Worm (Caenorhabditis elegans): Measurements from ENCODE around the gene acdh-2.
A peak's percentile ranks its signal among the peaks of the same experiment; 100 is the strongest.

acdh-2 gene

DNA sequence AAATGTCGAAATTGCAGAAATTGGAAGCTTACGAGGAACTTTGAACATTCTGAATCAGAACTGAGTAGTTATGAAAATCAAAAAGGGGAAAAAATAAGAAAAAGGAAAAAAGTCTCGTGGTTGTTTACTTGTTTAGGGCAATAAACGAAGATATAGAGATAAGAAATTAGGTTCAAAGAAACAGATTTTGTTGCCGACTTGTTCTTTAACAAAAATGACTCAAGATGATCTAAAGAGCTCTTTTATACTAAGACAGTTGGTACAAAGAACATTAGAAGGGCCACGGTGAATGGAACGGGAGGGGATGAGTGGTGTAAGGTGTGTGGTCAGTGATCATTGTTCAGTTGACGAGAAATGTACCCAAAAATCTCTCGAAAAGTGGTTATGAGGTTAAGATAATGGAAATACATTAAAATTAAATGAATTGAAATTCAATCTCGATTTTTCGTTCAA, at the start of gene acdh-2:
Gene acdh-2, minus strand, starts transcription at position 51 of the 453 bp plus-strand sequence.
- no peak for TF ChIP-seq tbx-7 (tag; optimal IDR thresholded peaks at IDR 0.05)
- no peak for TF ChIP-seq hlh-15 (tag; optimal IDR thresholded peaks at IDR 0.05)
- TF ChIP-seq ama-1 (optimal IDR thresholded peaks at IDR 0.05) = no peak
- TF ChIP-seq sox-4 (tag; optimal IDR thresholded peaks at IDR 0.05) = no peak
- TF ChIP-seq pax-1 (tag; optimal IDR thresholded peaks at IDR 0.05) = no peak
- no peak for TF ChIP-seq fax-1 (tag; optimal IDR thresholded peaks at IDR 0.05)
- no peak for TF ChIP-seq ceh-31 (tag; optimal IDR thresholded peaks at IDR 0.05)
- no peak for TF ChIP-seq K09A11.1 (tag; optimal IDR thresholded peaks at IDR 0.05; ENCODE audit: insufficient read depth)
- TF ChIP-seq ztf-16 (tag; optimal IDR thresholded peaks at IDR 0.05) = no peak
- no peak for TF ChIP-seq C38D4.7 (GFP tag; optimal IDR thresholded peaks at IDR 0.05)
- no peak for TF ChIP-seq unc-55 (GFP tag; optimal IDR thresholded peaks at IDR 0.05)
- TF ChIP-seq ceh-2 (tag; optimal IDR thresholded peaks at IDR 0.05) = no peak
- TF ChIP-seq che-1 (tag; optimal IDR thresholded peaks at IDR 0.05) = no peak
- TF ChIP-seq npax-4 (tag; optimal IDR thresholded peaks at IDR 0.05) = no peak
- TF ChIP-seq pag-3 (tag; optimal IDR thresholded peaks at IDR 0.05; ENCODE audit: borderline replicate concordance) = no peak
- no peak for TF ChIP-seq ahr-1 (tag; optimal IDR thresholded peaks at IDR 0.05)
- TF ChIP-seq hlh-30 (tag; optimal IDR thresholded peaks at IDR 0.05; ENCODE audit: insufficient read depth) = no peak
- no peak for TF ChIP-seq fkh-6 (tag; optimal IDR thresholded peaks at IDR 0.05)

DNA sequence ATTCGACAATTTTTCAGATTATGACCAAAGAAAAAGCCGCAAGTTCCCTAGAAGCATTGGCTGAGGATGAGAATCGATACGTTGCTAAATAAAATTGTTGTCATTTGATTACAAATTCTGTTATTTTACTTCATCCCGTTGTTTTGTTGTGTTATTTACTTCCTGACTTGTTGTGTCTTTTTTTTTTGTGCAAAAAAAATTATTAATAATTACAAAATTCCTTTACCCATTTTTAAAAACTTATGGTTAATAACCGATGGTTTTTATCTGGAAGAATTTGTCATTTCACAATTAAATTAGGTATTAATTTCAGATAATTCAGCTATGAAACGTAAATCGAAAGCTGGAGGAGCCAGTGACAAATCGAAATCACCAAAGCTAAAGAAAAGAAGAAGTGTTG, 49.0 kb upstream of the acdh-2 start, which contains the start of gene C17G10.1:
Gene C17G10.1, plus strand, starts transcription at position 301 of the 400 bp plus-strand sequence.
- TF ChIP-seq rnt-1 (tag; optimal IDR thresholded peaks at IDR 0.05) = no peak

DNA sequence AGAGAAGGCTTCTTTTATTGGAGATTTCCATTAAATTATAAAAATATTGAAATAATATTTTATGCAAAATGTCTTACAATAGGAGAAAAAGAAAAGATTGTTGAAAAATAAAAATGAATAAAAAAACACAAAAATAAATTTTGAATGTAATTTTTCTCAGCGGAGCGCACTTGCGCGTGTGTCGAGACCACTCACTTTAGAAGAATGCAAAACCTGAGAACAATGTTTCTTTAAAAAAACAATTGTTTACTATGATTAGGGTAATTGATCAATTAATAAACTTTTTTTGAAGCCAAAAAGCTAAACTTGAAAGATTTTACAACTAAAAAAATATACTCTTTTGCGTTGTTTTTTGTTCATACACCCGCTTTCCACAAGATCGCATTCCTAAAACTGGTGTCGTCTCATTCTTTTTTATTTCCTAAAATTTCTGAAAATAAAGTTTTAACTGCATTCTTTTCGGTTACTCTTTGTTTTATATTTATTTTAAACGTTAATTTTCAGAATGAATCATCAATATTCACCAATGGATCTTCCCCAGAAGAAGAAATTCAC, 47.0 kb upstream of the acdh-2 start, which contains the start of gene ttc-4:
Gene ttc-4, plus strand, starts transcription at position 505 of the 555 bp plus-strand sequence.
- TF ChIP-seq ref-2 (tag; optimal IDR thresholded peaks at IDR 0.05) (peak; percentile 5), mec-3 (tag; optimal IDR thresholded peaks at IDR 0.05; ENCODE audit: borderline replicate concordance) (no peak), Y22D7AL.16 (tag; optimal IDR thresholded peaks at IDR 0.05) (no peak), sox-2 (GFP tag; IDR thresholded peaks at IDR 0.05) (no peak), unc-55 (GFP tag; optimal IDR thresholded peaks at IDR 0.05) (no peak), ttx-3 (tag; optimal IDR thresholded peaks at IDR 0.05) (no peak), gmeb-2 (tag; optimal IDR thresholded peaks at IDR 0.05) (no peak), ztf-16 (tag; optimal IDR thresholded peaks at IDR 0.05) (no peak), syd-9 (tag; optimal IDR thresholded peaks at IDR 0.05) (no peak), sdc-2 (tag; optimal IDR thresholded peaks at IDR 0.05) (no peak), dve-1 (tag; optimal IDR thresholded peaks at IDR 0.05) (no peak), ceh-14 (tag; optimal IDR thresholded peaks at IDR 0.05) (peak; percentile 52), nhr-232 (tag; optimal IDR thresholded peaks at IDR 0.05) (no peak), ceh-45 (GFP tag; IDR thresholded peaks at IDR 0.05) (no peak), npax-4 (tag; optimal IDR thresholded peaks at IDR 0.05) (no peak), pag-3 (tag; optimal IDR thresholded peaks at IDR 0.05; ENCODE audit: borderline replicate concordance) (no peak), pax-1 (tag; optimal IDR thresholded peaks at IDR 0.05) (no peak), K09A11.1 (tag; optimal IDR thresholded peaks at IDR 0.05; ENCODE audit: insufficient read depth) (no peak), pha-2 (tag; optimal IDR thresholded peaks at IDR 0.05) (no peak), hlh-6 (tag; optimal IDR thresholded peaks at IDR 0.05) (no peak), ahr-1 (tag; optimal IDR thresholded peaks at IDR 0.05) (peak; percentile 22), fax-1 (tag; optimal IDR thresholded peaks at IDR 0.05) (peak; percentile 8), ceh-34 (tag; optimal IDR thresholded peaks at IDR 0.05) (peak; percentile 45), elt-4 (tag; optimal IDR thresholded peaks at IDR 0.05) (no peak), eyg-1 (tag; optimal IDR thresholded peaks at IDR 0.05) (no peak), ceh-9 (tag; optimal IDR thresholded peaks at IDR 0.05) (no peak), F13H6.1 (tag; optimal IDR thresholded peaks at IDR 0.05) (peak; percentile 54), lim-6 (tag; optimal IDR thresholded peaks at IDR 0.05) (peak; percentile 27), hlh-13 (GFP tag; optimal IDR thresholded peaks at IDR 0.05) (no peak), fkh-10 (GFP tag; optimal IDR thresholded peaks at IDR 0.05) (no peak), pat-9 (tag; optimal IDR thresholded peaks at IDR 0.05) (no peak), nhr-11 (tag; optimal IDR thresholded peaks at IDR 0.05) (no peak), nfya-1 (tag; optimal IDR thresholded peaks at IDR 0.05) (no peak), ceh-19 (GFP tag; optimal IDR thresholded peaks at IDR 0.05) (no peak), pha-4 (tag; optimal IDR thresholded peaks at IDR 0.05) (no peak), rnt-1 (tag; optimal IDR thresholded peaks at IDR 0.05) (peak; percentile 33), tbx-2 (tag; optimal IDR thresholded peaks at IDR 0.05) (peak; percentile 80), unc-42 (tag; optimal IDR thresholded peaks at IDR 0.05) (peak; percentile 64)
